Worm (Caenorhabditis elegans) whole organism, L4 larva: ENCODE measurements around the gene C46F2.1.

Experiments used
- lim-7 ChIP-seq: fragments of 200-800 bp; sonication (Bioruptor generic); IDR thresholded peaks from 2 replicates; pipeline ENCODE4 v1.3.6; 2022; ENCODE audit warnings: missing genetic modification characterization, missing compliant biosample characterization
- lin-39 ChIP-seq: fragments of 150-350 bp; optimal IDR thresholded peaks from 2 replicates; lab custom pipeline; 2014; ENCODE audit warnings: missing biosample characterization, missing genetic modification reagents, missing genetic modification characterization
- nhr-10 ChIP-seq: fragments of 150-350 bp; optimal IDR thresholded peaks from 2 replicates; lab custom pipeline; 2014; ENCODE audit warnings: missing biosample characterization, missing genetic modification characterization
- pha-4 ChIP-seq, 2 experiments: fragments of 150-350 bp in 1 of 2; fragments of 200-800 bp in 1 of 2; sonication (Bioruptor generic) in 1 of 2; IDR thresholded peaks in 1 of 2; optimal IDR thresholded peaks in 1 of 2; 2 replicates each; pipeline versions ENCODE4 v1.3.6 to Lab custom; 2014 to 2022; ENCODE audit warnings: missing genetic modification characterization in 2 of 2, missing genetic modification reagents in 2 of 2, missing biosample characterization in 1 of 2, missing compliant biosample characterization in 1 of 2
- pqm-1 ChIP-seq: sonication (generic microtip); optimal IDR thresholded peaks from 2 replicates; lab custom pipeline; 2017; ENCODE audit warnings: missing biosample characterization, missing genetic modification characterization
- unc-39 ChIP-seq: sonication (generic microtip); optimal IDR thresholded peaks from 2 replicates; lab custom pipeline; 2017; ENCODE audit warnings: missing biosample characterization, missing genetic modification characterization

ce11 chrX:8045152-8045551 is 32.7 kb upstream of the C46F2.1 start, which contains the start of gene C18A11.4:
- TF ChIP-seq lin-39 (tag; lab: Kevin White, UChicago) (no peak), pqm-1 (tag; lab: Kevin White, UChicago) (no peak), lim-7 (GFP tag; lab: Robert Waterston, UW) (no peak), pha-4 (GFP tag; IDR thresholded peaks at IDR 0.05; lab: Robert Waterston, UW) (no peak), pha-4 (tag; optimal IDR thresholded peaks at IDR 0.05; lab: Kevin White, UChicago) (no peak), unc-39 (tag; lab: Kevin White, UChicago) (no peak), nhr-10 (tag; lab: Kevin White, UChicago) (no peak)
